Fruit fly (Drosophila melanogaster): ENCODE data around the gene stwl.

stwl gene

DNA sequence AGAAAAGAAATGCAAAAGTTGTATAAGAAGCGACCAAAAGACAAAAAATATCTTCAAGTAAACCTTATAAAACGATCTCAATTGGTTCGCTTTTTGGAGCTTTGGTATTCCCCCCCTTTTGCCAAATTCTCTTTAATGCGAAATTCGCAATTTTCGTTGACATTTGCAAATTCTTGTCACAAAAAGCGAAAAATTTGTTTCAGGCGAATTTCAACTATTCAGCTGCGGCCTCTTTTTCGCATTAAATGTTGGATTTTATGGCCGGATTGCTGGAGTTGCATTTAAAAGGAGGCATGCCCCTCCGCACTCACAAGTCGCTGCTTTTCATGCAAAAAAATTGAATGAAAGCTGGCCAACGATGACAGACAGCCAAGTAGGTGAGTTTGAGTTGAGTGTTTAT is 15.3 kb upstream of the stwl start:
- TF ChIP-seq CG8159 (tag; optimal IDR thresholded peaks at IDR 0.05): no peak
- TF ChIP-seq EcR (GFP tag; optimal IDR thresholded peaks at IDR 0.05): no peak
- TF ChIP-seq CG14655 (GFP tag; optimal IDR thresholded peaks at IDR 0.05): no peak
- no peak for TF ChIP-seq fd96Ca (GFP tag; IDR thresholded peaks at IDR 0.05)
- no peak for TF ChIP-seq CG9948 (tag; optimal IDR thresholded peaks at IDR 0.05)
- TF ChIP-seq D1 (tag; optimal IDR thresholded peaks at IDR 0.05): no peak
- TF ChIP-seq CG15710 (tag; optimal IDR thresholded peaks at IDR 0.05): no peak
- no peak for TF ChIP-seq CG34367 (tag; optimal IDR thresholded peaks at IDR 0.05)
- TF ChIP-seq gl (tag; optimal IDR thresholded peaks at IDR 0.05): no peak
- TF ChIP-seq CG32121 (GFP tag; IDR thresholded peaks at IDR 0.05): no peak
- no peak for TF ChIP-seq CG4496 (GFP tag; IDR thresholded peaks at IDR 0.05)
- TF ChIP-seq CG8301 (tag; optimal IDR thresholded peaks at IDR 0.05): no peak

DNA sequence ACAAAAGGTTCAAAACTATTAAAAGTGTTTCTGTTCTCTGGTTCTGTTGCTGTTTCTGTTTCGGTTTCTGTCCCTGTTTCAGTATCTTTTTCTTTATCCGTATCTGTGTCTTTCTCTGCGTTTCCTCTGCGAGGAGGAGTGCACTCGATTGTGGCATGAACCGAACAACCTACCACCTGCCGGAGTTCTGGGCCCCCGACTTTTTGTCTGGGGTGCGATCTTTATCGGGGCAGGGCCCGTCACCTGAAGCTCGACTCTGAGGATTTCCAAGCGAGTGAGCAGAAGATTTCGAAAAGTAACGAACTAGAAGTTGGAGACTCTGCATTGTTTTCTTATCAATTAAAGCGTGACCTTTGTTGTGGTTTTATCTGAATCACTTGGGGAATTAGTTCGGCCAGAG is 13.9 kb upstream of the stwl start:
- TF ChIP-seq CG15710 (tag; optimal IDR thresholded peaks at IDR 0.05) (no peak), Pif1B (GFP tag; optimal IDR thresholded peaks at IDR 0.05) (no peak), EcR (GFP tag; optimal IDR thresholded peaks at IDR 0.05) (peak; percentile 11), fd96Ca (GFP tag; IDR thresholded peaks at IDR 0.05) (no peak)

DNA sequence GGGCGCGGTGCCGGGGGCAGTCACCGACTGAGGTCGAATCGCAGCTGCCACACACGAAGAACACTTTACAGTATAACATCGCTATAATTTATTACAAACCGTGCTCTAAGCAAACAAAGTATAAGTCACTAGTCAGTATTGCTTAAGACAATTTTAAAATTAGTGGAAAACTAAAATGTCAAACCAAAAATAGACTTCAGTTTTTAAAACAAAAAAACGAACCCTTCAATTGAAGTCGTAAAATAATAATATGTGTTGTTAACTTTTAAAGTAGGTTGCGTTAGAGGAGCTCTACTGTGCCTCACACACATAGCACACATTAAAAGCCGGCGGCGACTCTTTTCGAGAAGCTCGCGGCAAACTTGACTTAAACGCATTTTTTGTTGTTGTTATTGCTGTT is 12.4 kb upstream of the stwl start:
- TF ChIP-seq Pif1A (GFP tag; optimal IDR thresholded peaks at IDR 0.05) (peak; percentile 57), CG8159 (tag; optimal IDR thresholded peaks at IDR 0.05) (peak; percentile 59), CG13204 (GFP tag; optimal IDR thresholded peaks at IDR 0.05) (no peak), Pif1B (GFP tag; optimal IDR thresholded peaks at IDR 0.05) (peak; percentile 23), CG17806 (tag; optimal IDR thresholded peaks at IDR 0.05) (peak; percentile 25), CG34367 (tag; optimal IDR thresholded peaks at IDR 0.05) (no peak), EcR (GFP tag; optimal IDR thresholded peaks at IDR 0.05) (no peak), CG12605 (GFP tag; IDR thresholded peaks at IDR 0.05) (no peak), CG9948 (tag; optimal IDR thresholded peaks at IDR 0.05) (peak; percentile 61), fd96Ca (GFP tag; IDR thresholded peaks at IDR 0.05) (no peak), rn (GFP tag; IDR thresholded peaks at IDR 0.05) (no peak), gl (tag; optimal IDR thresholded peaks at IDR 0.05) (no peak), CG32121 (GFP tag; IDR thresholded peaks at IDR 0.05) (peak; percentile 73), Ets98B (GFP tag; IDR thresholded peaks at IDR 0.05) (no peak; the same call in 1 of the 2 replicates), CG4496 (GFP tag; IDR thresholded peaks at IDR 0.05) (peak; percentile 56; the same call in 1 of the 3 replicates), CG8301 (tag; optimal IDR thresholded peaks at IDR 0.05) (peak; percentile 82), Snoo (tag; optimal IDR thresholded peaks at IDR 0.05) (no peak), CG14655 (GFP tag; optimal IDR thresholded peaks at IDR 0.05) (peak; percentile 80), CG10348 (GFP tag; IDR thresholded peaks at IDR 0.05) (no peak), CG15710 (tag; optimal IDR thresholded peaks at IDR 0.05) (peak; percentile 26), D1 (tag; optimal IDR thresholded peaks at IDR 0.05) (no peak)

DNA sequence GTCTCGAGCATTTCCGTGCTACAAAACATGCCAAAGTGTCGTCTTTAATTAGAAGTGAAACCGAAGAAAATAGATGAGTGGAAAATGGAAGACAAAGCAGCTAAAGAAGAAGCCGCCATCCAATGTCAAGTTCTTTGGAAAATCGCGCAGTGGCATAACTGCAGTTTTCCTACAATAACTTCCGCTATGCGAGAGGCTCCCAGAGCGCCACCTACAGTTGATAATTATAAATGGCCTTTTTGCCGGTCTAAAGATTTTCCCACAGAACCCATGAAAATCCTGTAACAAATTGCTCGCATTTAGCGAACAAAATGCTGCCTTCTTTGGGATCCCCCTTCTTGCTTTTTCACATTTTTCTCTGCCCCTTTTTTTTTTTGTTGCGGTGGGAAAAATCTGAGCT is 10.3 kb upstream of the stwl start:
- TF ChIP-seq CG15710 (tag; optimal IDR thresholded peaks at IDR 0.05) (no peak), CG8301 (tag; optimal IDR thresholded peaks at IDR 0.05) (no peak), Pif1B (GFP tag; optimal IDR thresholded peaks at IDR 0.05) (no peak), CG14655 (GFP tag; optimal IDR thresholded peaks at IDR 0.05) (no peak), D1 (tag; optimal IDR thresholded peaks at IDR 0.05) (no peak), fd96Ca (GFP tag; IDR thresholded peaks at IDR 0.05) (no peak), gl (tag; optimal IDR thresholded peaks at IDR 0.05) (no peak), rn (GFP tag; IDR thresholded peaks at IDR 0.05) (no peak)

DNA sequence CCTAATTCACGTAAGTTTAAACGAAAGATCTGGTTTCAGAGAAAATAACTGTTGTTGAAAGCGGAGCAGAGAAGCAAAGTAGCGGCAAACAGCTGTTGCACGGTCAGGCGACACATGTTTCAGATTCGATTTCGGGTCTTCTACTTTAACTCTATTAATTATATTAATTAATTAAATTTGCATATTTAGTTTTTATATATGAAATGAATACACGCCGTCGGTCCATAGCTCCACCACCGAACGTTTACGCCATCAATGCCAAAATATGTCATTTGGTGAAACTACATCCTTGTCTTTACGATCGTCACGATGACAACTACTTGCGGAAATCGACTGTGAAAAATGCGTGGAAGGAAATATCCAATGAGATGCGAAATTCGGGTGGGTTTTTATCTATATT is 1.2 kb upstream of the stwl start:
- peak; percentile 55 for TF ChIP-seq D1 (tag; optimal IDR thresholded peaks at IDR 0.05)
- TF ChIP-seq fd96Ca (GFP tag; IDR thresholded peaks at IDR 0.05): no peak; the same call in 2 of the 3 replicates
- TF ChIP-seq CG13204 (GFP tag; optimal IDR thresholded peaks at IDR 0.05): no peak
- no peak for TF ChIP-seq gl (tag; optimal IDR thresholded peaks at IDR 0.05)
- peak; percentile 49 for TF ChIP-seq CG15710 (tag; optimal IDR thresholded peaks at IDR 0.05)
- TF ChIP-seq rn (GFP tag; IDR thresholded peaks at IDR 0.05): no peak
- TF ChIP-seq CG34367 (tag; optimal IDR thresholded peaks at IDR 0.05): peak; percentile 48
- peak; percentile 63 for TF ChIP-seq Pif1A (GFP tag; optimal IDR thresholded peaks at IDR 0.05)
- TF ChIP-seq CG10348 (GFP tag; IDR thresholded peaks at IDR 0.05): no peak
- TF ChIP-seq CG9948 (tag; optimal IDR thresholded peaks at IDR 0.05): peak; percentile 47
- no peak for TF ChIP-seq CG32121 (GFP tag; IDR thresholded peaks at IDR 0.05)
- TF ChIP-seq Pif1B (GFP tag; optimal IDR thresholded peaks at IDR 0.05): peak; percentile 73
- TF ChIP-seq Ets98B (GFP tag; IDR thresholded peaks at IDR 0.05): peak; percentile 56
- peak; percentile 28; the same call in 1 of the 2 replicates for TF ChIP-seq CG12605 (GFP tag; IDR thresholded peaks at IDR 0.05)
- peak; percentile 53 for TF ChIP-seq CG17806 (tag; optimal IDR thresholded peaks at IDR 0.05)
- TF ChIP-seq CG14655 (GFP tag; optimal IDR thresholded peaks at IDR 0.05): peak; percentile 56
- TF ChIP-seq Snoo (tag; optimal IDR thresholded peaks at IDR 0.05): peak; percentile 37
- peak; percentile 75 for TF ChIP-seq CG4496 (GFP tag; IDR thresholded peaks at IDR 0.05)
- TF ChIP-seq EcR (GFP tag; optimal IDR thresholded peaks at IDR 0.05): no peak
- TF ChIP-seq CG8301 (tag; optimal IDR thresholded peaks at IDR 0.05): peak; percentile 34
- TF ChIP-seq CG8159 (tag; optimal IDR thresholded peaks at IDR 0.05): peak; percentile 53

DNA sequence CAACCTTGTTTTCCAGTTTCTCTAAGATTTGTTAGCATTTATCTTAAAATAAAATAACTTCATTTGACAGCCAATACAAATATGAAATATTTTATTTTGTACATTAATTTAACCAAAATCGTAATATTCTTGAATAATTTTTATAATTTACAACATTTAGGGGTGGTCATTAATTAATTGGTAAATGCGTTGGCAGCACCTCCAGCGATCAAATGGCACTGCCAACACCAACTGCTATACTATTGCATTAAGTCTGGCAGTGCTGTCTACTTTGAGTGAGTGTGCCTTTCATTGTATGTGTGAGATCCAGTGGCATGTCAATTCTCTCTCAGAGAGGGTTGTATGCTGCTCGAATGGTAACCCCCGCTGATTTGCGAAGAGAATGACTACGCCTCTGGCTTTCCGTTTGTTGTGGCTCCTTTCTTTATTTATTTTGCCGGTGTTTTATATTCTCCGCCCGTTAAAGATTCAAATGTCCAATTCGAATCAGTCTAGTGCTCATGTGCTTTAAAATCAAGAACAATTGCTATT is 472 bp upstream of the stwl start, which contains the start of gene CG3919:
Gene CG3919, plus strand, starts transcription at position 481 of the 531 bp plus-strand sequence.
- TF ChIP-seq Ets98B (GFP tag; IDR thresholded peaks at IDR 0.05): peak; percentile 90
- peak; percentile 87 for TF ChIP-seq fd96Ca (GFP tag; IDR thresholded peaks at IDR 0.05)
- TF ChIP-seq CG9948 (tag; optimal IDR thresholded peaks at IDR 0.05): peak; percentile 62
- TF ChIP-seq CG13204 (GFP tag; optimal IDR thresholded peaks at IDR 0.05): peak; percentile 66
- peak; percentile 65 for TF ChIP-seq CG32121 (GFP tag; IDR thresholded peaks at IDR 0.05)
- peak; percentile 80 for TF ChIP-seq CG4496 (GFP tag; IDR thresholded peaks at IDR 0.05)
- peak; percentile 53 for TF ChIP-seq CG8301 (tag; optimal IDR thresholded peaks at IDR 0.05)
- peak; percentile 34 for TF ChIP-seq Snoo (tag; optimal IDR thresholded peaks at IDR 0.05)
- TF ChIP-seq CG14655 (GFP tag; optimal IDR thresholded peaks at IDR 0.05): peak; percentile 74
- peak; percentile 83 for TF ChIP-seq Pif1B (GFP tag; optimal IDR thresholded peaks at IDR 0.05)
- TF ChIP-seq gl (tag; optimal IDR thresholded peaks at IDR 0.05): peak; percentile 66
- TF ChIP-seq CG17806 (tag; optimal IDR thresholded peaks at IDR 0.05): peak; percentile 64
- no peak for TF ChIP-seq EcR (GFP tag; optimal IDR thresholded peaks at IDR 0.05)
- peak; percentile 93 for TF ChIP-seq Pif1A (GFP tag; optimal IDR thresholded peaks at IDR 0.05)
- TF ChIP-seq CG12605 (GFP tag; IDR thresholded peaks at IDR 0.05): peak; percentile 59
- peak; percentile 34 for TF ChIP-seq CG34367 (tag; optimal IDR thresholded peaks at IDR 0.05)
- peak; percentile 87 for TF ChIP-seq CG8159 (tag; optimal IDR thresholded peaks at IDR 0.05)
- peak; percentile 9 for TF ChIP-seq D1 (tag; optimal IDR thresholded peaks at IDR 0.05)
- no peak for TF ChIP-seq CG10348 (GFP tag; IDR thresholded peaks at IDR 0.05)
- TF ChIP-seq CG15710 (tag; optimal IDR thresholded peaks at IDR 0.05): peak; percentile 50
- TF ChIP-seq rn (GFP tag; IDR thresholded peaks at IDR 0.05): peak; percentile 46

Measured in whole organism, pupa.